Worm (Caenorhabditis elegans): ENCODE data around the gene Y81G3A.2.
"Not testable (repeated sequence)": the region's sequence is repeated elsewhere in the genome, so short reads cannot be mapped to it uniquely, and the experiment has no call there.

The Y81G3A.2 gene

DNA sequence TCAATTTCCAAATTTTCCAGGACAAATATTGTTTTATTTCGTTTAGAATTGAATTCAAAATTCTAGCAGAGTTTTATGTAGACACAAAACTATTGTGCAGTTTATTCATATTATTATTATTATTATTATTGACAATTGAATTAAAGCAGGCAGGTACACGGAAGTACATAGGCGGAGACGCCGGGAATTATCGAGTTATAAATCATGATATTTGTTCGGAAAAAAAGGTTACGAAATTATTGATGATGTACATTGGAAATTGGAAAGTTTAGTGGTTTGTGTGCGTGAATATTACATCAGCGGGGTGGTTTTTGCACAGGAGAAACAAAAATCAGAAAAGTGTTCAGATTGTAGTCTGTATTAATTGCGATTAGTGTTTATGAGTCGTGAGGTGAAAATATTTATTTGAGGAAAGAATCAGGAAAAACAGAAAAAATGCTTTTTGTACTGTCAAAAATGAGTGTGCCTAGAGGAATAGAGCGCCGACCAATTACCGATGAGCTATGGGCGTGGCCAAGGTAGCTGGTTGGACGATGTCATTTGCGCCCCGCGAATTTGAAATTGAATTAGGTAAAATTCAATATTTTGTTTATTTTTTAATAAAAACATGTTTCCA is 4.3 kb upstream of the Y81G3A.2 start:
- TF ChIP-seq ahr-1 (tag; optimal IDR thresholded peaks at IDR 0.05) (no peak), nhr-232 (tag; optimal IDR thresholded peaks at IDR 0.05) (no peak), elt-2 (tag; optimal IDR thresholded peaks at IDR 0.05) (no peak), che-1 (tag; optimal IDR thresholded peaks at IDR 0.05) (no peak), C08G9.2 (tag; optimal IDR thresholded peaks at IDR 0.05) (no peak), ceh-18 (tag; optimal IDR thresholded peaks at IDR 0.05) (no peak), tbx-7 (tag; optimal IDR thresholded peaks at IDR 0.05) (no peak), nfya-1 (tag; optimal IDR thresholded peaks at IDR 0.05) (no peak)

DNA sequence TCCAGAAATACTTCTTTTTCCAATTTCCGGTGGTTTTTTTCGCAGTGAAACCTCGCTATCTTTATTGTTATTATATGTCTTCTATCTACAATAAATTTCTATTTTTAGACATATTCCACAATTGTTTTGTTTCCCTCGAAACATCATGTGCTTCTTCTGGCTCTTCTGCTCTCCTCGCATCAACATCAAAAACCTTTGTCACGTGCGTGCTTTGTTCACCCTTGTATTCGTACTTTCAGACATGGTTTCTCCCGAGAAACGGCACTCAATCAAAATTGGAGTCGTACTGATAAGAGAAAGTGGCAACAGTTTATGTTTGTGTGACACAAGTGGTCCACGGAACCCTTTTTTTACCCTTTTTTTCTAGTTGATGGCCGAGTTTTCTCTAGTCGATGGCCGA is 3.0 kb upstream of the Y81G3A.2 start:
- TF ChIP-seq syd-9 (tag; optimal IDR thresholded peaks at IDR 0.05) (no peak), hlh-6 (tag; optimal IDR thresholded peaks at IDR 0.05) (no peak), ceh-19 (GFP tag; optimal IDR thresholded peaks at IDR 0.05) (no peak), ceh-9 (tag; optimal IDR thresholded peaks at IDR 0.05) (no peak), C38D4.7 (GFP tag; optimal IDR thresholded peaks at IDR 0.05) (no peak), pha-4 (tag; optimal IDR thresholded peaks at IDR 0.05) (no peak), unc-3 (GFP tag; conservative IDR thresholded peaks at IDR 0.05) (no peak), unc-3 (tag; optimal IDR thresholded peaks at IDR 0.05) (no peak), ceh-6 (GFP tag; optimal IDR thresholded peaks at IDR 0.05) (no peak), fkh-10 (GFP tag; optimal IDR thresholded peaks at IDR 0.05) (no peak), eyg-1 (tag; optimal IDR thresholded peaks at IDR 0.05) (no peak), gmeb-2 (tag; optimal IDR thresholded peaks at IDR 0.05) (no peak), ceh-14 (tag; optimal IDR thresholded peaks at IDR 0.05) (no peak)

DNA sequence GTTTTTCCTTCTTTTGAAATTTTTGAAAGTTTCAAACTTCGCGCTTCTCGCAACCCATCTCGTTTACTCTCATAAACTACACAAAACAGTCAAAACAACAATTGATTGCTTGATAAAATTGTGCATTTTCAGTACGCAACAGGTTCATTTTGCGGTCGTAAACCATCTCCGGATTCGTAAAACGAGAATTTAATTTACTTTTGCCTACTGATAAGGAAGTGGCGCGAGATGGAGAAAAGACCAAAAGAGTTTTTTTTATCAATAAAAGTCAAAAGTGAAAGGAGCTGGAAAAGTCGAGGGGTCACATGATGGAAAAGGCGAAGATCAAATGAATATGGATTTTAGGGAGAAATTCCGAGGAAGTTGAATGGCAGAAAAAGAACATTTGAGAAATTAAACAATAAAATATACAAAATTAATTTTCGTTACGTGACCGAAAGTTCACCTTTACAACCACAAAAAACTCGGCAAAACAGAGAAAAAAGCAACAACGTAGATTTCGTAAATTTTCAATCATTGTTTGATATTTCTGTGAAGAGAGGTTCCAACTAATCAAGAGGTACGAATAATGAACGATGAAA is 1.8 kb upstream of the Y81G3A.2 start, which contains the start of gene F42G4.6:
Gene F42G4.6 (plus strand): TSS at position 531 of the 581 bp plus-strand sequence.
- TF ChIP-seq ceh-45 (GFP tag; IDR thresholded peaks at IDR 0.05): no peak
- TF ChIP-seq ceh-24 (tag; optimal IDR thresholded peaks at IDR 0.05): no peak
- TF ChIP-seq gmeb-2 (tag; optimal IDR thresholded peaks at IDR 0.05): no peak
- no peak for TF ChIP-seq tbx-2 (tag; optimal IDR thresholded peaks at IDR 0.05)
- no peak for TF ChIP-seq ceh-31 (tag; optimal IDR thresholded peaks at IDR 0.05)
- no peak for TF ChIP-seq elt-4 (tag; optimal IDR thresholded peaks at IDR 0.05)
- no peak for TF ChIP-seq rnt-1 (tag; optimal IDR thresholded peaks at IDR 0.05)
- TF ChIP-seq unc-86 (tag; optimal IDR thresholded peaks at IDR 0.05): no peak
- TF ChIP-seq odd-2 (tag; optimal IDR thresholded peaks at IDR 0.05): no peak
- no peak for TF ChIP-seq che-1 (tag; optimal IDR thresholded peaks at IDR 0.05)
- no peak for TF ChIP-seq ceh-18 (tag; optimal IDR thresholded peaks at IDR 0.05)
- no peak for TF ChIP-seq K09A11.1 (tag; optimal IDR thresholded peaks at IDR 0.05; ENCODE audit: insufficient read depth)
- no peak for TF ChIP-seq dve-1 (tag; optimal IDR thresholded peaks at IDR 0.05)

DNA sequence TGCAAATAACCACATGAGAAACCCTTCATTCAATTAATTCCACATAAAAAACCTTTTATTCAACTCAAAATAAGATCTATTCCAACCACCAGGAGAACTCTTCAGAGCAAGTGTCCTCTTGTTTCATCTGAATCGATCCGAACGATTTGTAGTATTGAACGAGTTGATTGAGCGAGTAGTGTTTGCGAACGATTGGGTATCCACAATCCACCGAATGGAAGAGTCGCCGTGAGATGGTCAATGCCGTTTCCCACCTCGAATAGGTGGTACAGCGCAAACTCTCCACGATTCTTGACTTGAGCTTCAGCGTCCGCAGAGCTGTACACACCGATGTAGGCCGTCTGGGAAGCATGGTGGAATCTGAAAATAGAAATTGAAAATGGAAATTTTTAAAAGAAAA is 1.7 kb downstream of the Y81G3A.2 start, which contains the start of gene Y81G3A.6:
Gene Y81G3A.6 (minus strand): TSS at position 101 of the 400 bp plus-strand sequence.
- TF ChIP-seq dve-1, zip-5, nhr-232 (tag; optimal IDR thresholded peaks at IDR 0.05): not testable (repeated sequence)

DNA sequence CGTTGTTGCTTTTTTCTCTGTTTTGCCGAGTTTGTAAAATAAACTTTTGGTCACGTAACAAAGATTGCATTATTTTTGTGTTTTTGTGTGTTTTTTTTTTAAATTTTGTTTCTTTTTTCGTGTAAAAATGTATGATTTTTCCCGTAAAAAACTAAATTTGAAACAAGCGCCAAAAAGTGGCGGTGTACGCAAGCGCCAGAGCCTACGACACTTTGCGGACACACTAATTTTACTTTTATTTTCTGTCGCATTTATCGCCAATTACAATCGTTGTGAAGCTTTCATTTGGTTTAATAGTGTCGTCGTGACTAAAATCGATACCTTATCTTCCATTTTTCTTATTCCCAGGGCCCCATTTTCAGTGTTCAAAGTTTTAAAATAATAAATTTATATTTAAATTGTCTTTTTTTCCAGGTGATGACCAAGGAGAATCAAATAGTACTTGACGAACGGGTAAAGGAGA is 3.1 kb downstream of the Y81G3A.2 start, which contains the start of the genes Y81G3A.1 and gcn-2:
Gene Y81G3A.1 (minus strand): TSS at position 175 of the 463 bp plus-strand sequence.
Gene gcn-2 (plus strand): TSS at position 413 of the 463 bp plus-strand sequence.
- no peak for TF ChIP-seq madf-2 (tag; optimal IDR thresholded peaks at IDR 0.05)
- peak; percentile 17 for TF ChIP-seq nfya-1 (tag; optimal IDR thresholded peaks at IDR 0.05)
- no peak for TF ChIP-seq syd-9 (tag; optimal IDR thresholded peaks at IDR 0.05)
- no peak for TF ChIP-seq ceh-30 (tag; optimal IDR thresholded peaks at IDR 0.05)
- peak; percentile 13 for TF ChIP-seq unc-42 (tag; optimal IDR thresholded peaks at IDR 0.05)
- no peak for TF ChIP-seq unc-86 (tag; optimal IDR thresholded peaks at IDR 0.05)
- TF ChIP-seq unc-55 (GFP tag; optimal IDR thresholded peaks at IDR 0.05): no peak
